Fruit fly (Drosophila melanogaster): ENCODE data around the gene Act5C.

The Act5C gene

dm6 chrX:5896809-5897700 is 3.6 kb upstream of the Act5C start:
- TF ChIP-seq insv (optimal IDR thresholded peaks at IDR 0.05) (no peak), psq (optimal IDR thresholded peaks at IDR 0.05) (no peak), Myc (optimal IDR thresholded peaks at IDR 0.05) (no peak), Sin3A (optimal IDR thresholded peaks at IDR 0.05) (no peak), h (optimal IDR thresholded peaks at IDR 0.05) (no peak), ttk (optimal IDR thresholded peaks at IDR 0.05) (no peak)

dm6 chrX:5899241-5900145 is 1.2 kb upstream of the Act5C start:
- TF ChIP-seq Sin3A (optimal IDR thresholded peaks at IDR 0.05) = no peak
- TF ChIP-seq insv (optimal IDR thresholded peaks at IDR 0.05) = no peak
- TF ChIP-seq ttk (optimal IDR thresholded peaks at IDR 0.05) = no peak
- no peak for TF ChIP-seq h (optimal IDR thresholded peaks at IDR 0.05)
- TF ChIP-seq Myc (optimal IDR thresholded peaks at IDR 0.05) = no peak
- no peak for TF ChIP-seq psq (optimal IDR thresholded peaks at IDR 0.05)

- TF ChIP-seq psq (optimal IDR thresholded peaks at IDR 0.05) (no peak), insv (optimal IDR thresholded peaks at IDR 0.05) (no peak), ttk (optimal IDR thresholded peaks at IDR 0.05) (no peak), Myc (optimal IDR thresholded peaks at IDR 0.05) (no peak), Sin3A (optimal IDR thresholded peaks at IDR 0.05) (no peak), h (optimal IDR thresholded peaks at IDR 0.05) (no peak)
Observed at dm6 chrX:5901628-5902213, 1.1 kb downstream of the Act5C start.

- TF ChIP-seq ttk (optimal IDR thresholded peaks at IDR 0.05) (peak; percentile 94), insv (optimal IDR thresholded peaks at IDR 0.05) (no peak), Sin3A (optimal IDR thresholded peaks at IDR 0.05) (no peak), Myc (optimal IDR thresholded peaks at IDR 0.05) (no peak)
Observed at dm6 chrX:5902701-5903100, 2.0 kb downstream of the Act5C start.

dm6 chrX:5904377-5905085 is 3.9 kb downstream of the Act5C start:
- TF ChIP-seq ttk (optimal IDR thresholded peaks at IDR 0.05) = no peak
- TF ChIP-seq Myc (optimal IDR thresholded peaks at IDR 0.05) = no peak
- TF ChIP-seq psq (optimal IDR thresholded peaks at IDR 0.05) = no peak
- TF ChIP-seq Sin3A (optimal IDR thresholded peaks at IDR 0.05) = no peak
- no peak for TF ChIP-seq insv (optimal IDR thresholded peaks at IDR 0.05)
- TF ChIP-seq h (optimal IDR thresholded peaks at IDR 0.05) = no peak

dm6 chrX:5905086-5905400 is 4.4 kb downstream of the Act5C start:
- TF ChIP-seq Myc (optimal IDR thresholded peaks at IDR 0.05) (no peak), h (optimal IDR thresholded peaks at IDR 0.05) (no peak), ttk (optimal IDR thresholded peaks at IDR 0.05) (no peak), insv (optimal IDR thresholded peaks at IDR 0.05) (no peak), Sin3A (optimal IDR thresholded peaks at IDR 0.05) (no peak), psq (optimal IDR thresholded peaks at IDR 0.05) (no peak)

- TF ChIP-seq psq (optimal IDR thresholded peaks at IDR 0.05) = no peak
- no peak for TF ChIP-seq Sin3A (optimal IDR thresholded peaks at IDR 0.05)
- no peak for TF ChIP-seq ttk (optimal IDR thresholded peaks at IDR 0.05)
- no peak for TF ChIP-seq insv (optimal IDR thresholded peaks at IDR 0.05)
- TF ChIP-seq h (optimal IDR thresholded peaks at IDR 0.05) = no peak
- TF ChIP-seq Myc (optimal IDR thresholded peaks at IDR 0.05) = no peak
Observed at dm6 chrX:5905446-5905845, 4.8 kb downstream of the Act5C start, which contains the start of gene CG4020. Gene CG4020, plus strand, starts transcription at chrX:5905746.

- TF ChIP-seq h (optimal IDR thresholded peaks at IDR 0.05) = no peak
- TF ChIP-seq psq (optimal IDR thresholded peaks at IDR 0.05) = no peak
- TF ChIP-seq ttk (optimal IDR thresholded peaks at IDR 0.05) = no peak
- no peak for TF ChIP-seq Sin3A (optimal IDR thresholded peaks at IDR 0.05)
Observed at dm6 chrX:5907916-5908315, 7.3 kb downstream of the Act5C start, which contains the start of gene CG12236. Gene CG12236, plus strand, starts transcription at chrX:5908135.

dm6 chrX:5914992-5915751 is 14.5 kb downstream of the Act5C start:
- TF ChIP-seq insv (optimal IDR thresholded peaks at IDR 0.05) = no peak
- no peak for TF ChIP-seq Myc (optimal IDR thresholded peaks at IDR 0.05)
- TF ChIP-seq ttk (optimal IDR thresholded peaks at IDR 0.05) = no peak
- no peak for TF ChIP-seq psq (optimal IDR thresholded peaks at IDR 0.05)
- no peak for TF ChIP-seq h (optimal IDR thresholded peaks at IDR 0.05)
- TF ChIP-seq Sin3A (optimal IDR thresholded peaks at IDR 0.05) = no peak

dm6 chrX:5915752-5916493 is 15.3 kb downstream of the Act5C start:
- TF ChIP-seq h (optimal IDR thresholded peaks at IDR 0.05) (no peak), insv (optimal IDR thresholded peaks at IDR 0.05) (no peak), Myc (optimal IDR thresholded peaks at IDR 0.05) (no peak), ttk (optimal IDR thresholded peaks at IDR 0.05) (no peak), Sin3A (optimal IDR thresholded peaks at IDR 0.05) (no peak), psq (optimal IDR thresholded peaks at IDR 0.05) (no peak)

Data from Kc167 (cell line).